Worm (Caenorhabditis elegans) whole organism, late embryonic: ENCODE data around the gene T01B7.5.

Experiments
- ceh-14 ChIP-seq: sonication (generic microtip); optimal IDR thresholded peaks from 2 replicates; lab custom pipeline; 2016; ENCODE audit warnings: missing genotype, missing genetic modification characterization, missing compliant biosample characterization
- pqm-1 ChIP-seq: sonication (generic microtip); optimal IDR thresholded peaks from 2 replicates; lab custom pipeline; 2016; ENCODE audit warnings: missing genetic modification characterization, missing compliant biosample characterization

DNA sequence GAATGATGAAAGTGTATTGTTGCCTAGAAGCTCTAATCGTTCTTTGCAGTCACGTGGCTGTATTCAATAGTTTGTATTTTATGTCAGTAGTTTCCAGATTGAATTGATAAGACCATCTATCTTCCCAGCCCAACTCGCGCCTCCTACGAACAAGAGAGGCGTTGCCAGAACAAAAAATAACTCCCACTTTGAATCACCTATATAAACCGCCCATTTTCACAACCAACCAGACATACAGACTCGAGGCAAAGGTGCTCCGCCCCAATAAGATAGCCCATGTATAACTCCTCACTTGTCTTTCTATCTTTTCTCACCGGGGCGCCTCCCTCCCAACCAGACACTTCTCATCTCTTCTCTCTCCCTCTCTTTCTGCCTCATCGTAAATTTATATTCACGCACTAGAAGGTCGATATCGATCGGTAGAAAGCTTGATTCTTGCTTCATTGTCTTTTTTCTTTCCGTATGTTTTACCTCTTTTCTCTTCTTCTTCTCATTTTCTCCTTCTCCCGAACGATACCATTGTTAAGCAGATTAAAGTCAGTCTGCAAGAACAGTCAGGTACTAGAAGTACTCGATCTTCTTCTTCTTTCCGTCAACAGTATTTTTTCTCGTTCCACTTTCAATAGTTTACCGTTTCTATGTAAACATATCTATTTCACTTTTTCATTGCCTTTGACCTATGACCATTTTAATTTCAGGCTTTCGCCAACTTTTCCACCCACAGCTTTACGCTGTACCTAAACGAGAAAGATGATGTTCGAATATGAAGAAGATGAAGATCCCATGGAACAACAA lies 26.9 kb downstream of the T01B7.5 start, which contains the start of gene mak-1:
- TF ChIP-seq pqm-1 (tag; lab: Kevin White, UChicago) = no peak
- no peak for TF ChIP-seq ceh-14 (tag; lab: Kevin White, UChicago)
